Fruit fly (Drosophila melanogaster): ENCODE results near the gene RpL3.

RpL3 gene

dm6 chr3R:11196648-11197388 lies 24.9 kb upstream of the RpL3 start (continued):
- peak; percentile 99 for TF ChIP-seq Sox102F (GFP tag; optimal IDR thresholded peaks at IDR 0.05)
- TF ChIP-seq bbx (GFP tag; IDR thresholded peaks at IDR 0.05; ENCODE audit: partially characterized antibody) = no peak; the same call in 1 of the 2 replicates
- peak; percentile 98 for TF ChIP-seq Aef1 (GFP tag; IDR thresholded peaks at IDR 0.05)
- peak; percentile 90 for TF ChIP-seq fu2 (GFP tag; optimal IDR thresholded peaks at IDR 0.05)
- TF ChIP-seq klu (GFP tag; IDR thresholded peaks at IDR 0.05) = peak; percentile 99
- peak; percentile 99 for TF ChIP-seq Hr3 (GFP tag; optimal IDR thresholded peaks at IDR 0.05)
- peak; percentile 20; the same call in 1 of the 2 replicates for TF ChIP-seq CG13287 (GFP tag; IDR thresholded peaks at IDR 0.05; ENCODE audit: partially characterized antibody)
- peak; percentile 88 for TF ChIP-seq CG31388 (GFP tag; optimal IDR thresholded peaks at IDR 0.05)
- TF ChIP-seq HmgD (GFP tag; optimal IDR thresholded peaks at IDR 0.05) = peak; percentile 56
- TF ChIP-seq grn (GFP tag; optimal IDR thresholded peaks at IDR 0.05) = no peak
- TF ChIP-seq CG9797 (GFP tag; optimal IDR thresholded peaks at IDR 0.05) = peak; percentile 33
- TF ChIP-seq Oli (tag; optimal IDR thresholded peaks at IDR 0.05) = peak; percentile 99
- TF ChIP-seq dmrt11E (tag; optimal IDR thresholded peaks at IDR 0.05) = peak; percentile 90
- peak; percentile 91 for TF ChIP-seq bowl (GFP tag; IDR thresholded peaks at IDR 0.05)
- peak; percentile 93 for TF ChIP-seq CG7987 (GFP tag; optimal IDR thresholded peaks at IDR 0.05)
- TF ChIP-seq CG15479 (GFP tag; optimal IDR thresholded peaks at IDR 0.05) = peak; percentile 18
- peak; percentile 84 for TF ChIP-seq CG10959 (GFP tag; IDR thresholded peaks at IDR 0.05)
- TF ChIP-seq Adf1 (GFP tag; IDR thresholded peaks at IDR 0.05) = peak; percentile 88
- TF ChIP-seq Doc2 (GFP tag; IDR thresholded peaks at IDR 0.05) = peak; percentile 93
- TF ChIP-seq Hmr (GFP tag; optimal IDR thresholded peaks at IDR 0.05) = peak; percentile 99
- peak; percentile 97 for TF ChIP-seq Max (GFP tag; optimal IDR thresholded peaks at IDR 0.05)
- peak; percentile 99 for TF ChIP-seq CG15269 (tag; optimal IDR thresholded peaks at IDR 0.05)
- peak; percentile 99 for TF ChIP-seq Fer1 (GFP tag; optimal IDR thresholded peaks at IDR 0.05)
- peak; percentile 91 for TF ChIP-seq CG5245 (GFP tag; optimal IDR thresholded peaks at IDR 0.05)
- TF ChIP-seq Ssrp (tag; optimal IDR thresholded peaks at IDR 0.05) = peak; percentile 100
- TF ChIP-seq grau (tag; optimal IDR thresholded peaks at IDR 0.05) = peak; percentile 95
- peak; percentile 93 for TF ChIP-seq CG8359 (GFP tag; optimal IDR thresholded peaks at IDR 0.05; ENCODE audit: borderline replicate concordance)
- peak; percentile 59 for TF ChIP-seq Side (GFP tag; optimal IDR thresholded peaks at IDR 0.05)
- TF ChIP-seq shn (GFP tag; optimal IDR thresholded peaks at IDR 0.05) = peak; percentile 82
- peak; percentile 97 for TF ChIP-seq CG1602 (GFP tag; optimal IDR thresholded peaks at IDR 0.05)
- peak; percentile 99 for TF ChIP-seq CG6689 (GFP tag; IDR thresholded peaks at IDR 0.05)
- TF ChIP-seq CG13894 (tag; optimal IDR thresholded peaks at IDR 0.05) = peak; percentile 98
- peak; percentile 97 for TF ChIP-seq CG10654 (GFP tag; optimal IDR thresholded peaks at IDR 0.05)
- TF ChIP-seq CG12236 (GFP tag; optimal IDR thresholded peaks at IDR 0.05) = peak; percentile 31
- TF ChIP-seq sd (tag; optimal IDR thresholded peaks at IDR 0.05) = peak; percentile 94
- peak; percentile 81 for TF ChIP-seq maf-S (GFP tag; optimal IDR thresholded peaks at IDR 0.05)
- TF ChIP-seq NC2β (GFP tag; optimal IDR thresholded peaks at IDR 0.05) = peak; percentile 55
- peak; percentile 77 for TF ChIP-seq NC2α (GFP tag; optimal IDR thresholded peaks at IDR 0.05)
- TF ChIP-seq ash1 (GFP tag; optimal IDR thresholded peaks at IDR 0.05) = peak; percentile 82
- TF ChIP-seq lbe (GFP tag; optimal IDR thresholded peaks at IDR 0.05) = peak; percentile 85
- peak; percentile 99 for TF ChIP-seq CG11695 (GFP tag; IDR thresholded peaks at IDR 0.05)
- TF ChIP-seq CG13123 (GFP tag; optimal IDR thresholded peaks at IDR 0.05) = peak; percentile 94
- peak; percentile 80 for TF ChIP-seq Mes4 (GFP tag; optimal IDR thresholded peaks at IDR 0.05)
- TF ChIP-seq Sry-δ (GFP tag; optimal IDR thresholded peaks at IDR 0.05) = peak; percentile 17
- peak; percentile 61 for TF ChIP-seq CG1603 (tag; optimal IDR thresholded peaks at IDR 0.05)
- peak; percentile 97 for TF ChIP-seq Gug (GFP tag; IDR thresholded peaks at IDR 0.05)
- TF ChIP-seq CG33557 (GFP tag; optimal IDR thresholded peaks at IDR 0.05) = peak; percentile 90
- no peak for TF ChIP-seq Opbp (GFP tag; IDR thresholded peaks at IDR 0.05; ENCODE audit: partially characterized antibody)
- TF ChIP-seq ranshi (GFP tag; IDR thresholded peaks at IDR 0.05) = peak; percentile 97
